Fruit fly (Drosophila melanogaster) whole organism, pupa: ENCODE data around the gene CG2321.

Source experiments
- CG12605 ChIP-seq: fragments of 200-800 bp; sonication (Bioruptor generic); IDR thresholded peaks from 2 replicates; pipeline ENCODE4 v1.3.6; 2022; ENCODE audit warnings: missing biosample characterization, missing genetic modification characterization
- CG13204 ChIP-seq: fragments of 200-800 bp; sonication (Bioruptor generic); optimal IDR thresholded peaks from 2 replicates; lab custom pipeline; 2018; ENCODE audit warnings: missing biosample characterization, mild to moderate bottlenecking, missing genetic modification characterization, moderate library complexity
- CG14655 ChIP-seq: fragments of 200-800 bp; sonication (Bioruptor generic); optimal IDR thresholded peaks from 3 replicates; lab custom pipeline; 2017; ENCODE audit warnings: mild to moderate bottlenecking, missing biosample characterization, missing genetic modification reagents, missing genetic modification characterization
- CG17806 ChIP-seq: fragments of 200-800 bp; sonication (Bioruptor generic); optimal IDR thresholded peaks from 2 replicates; lab custom pipeline; 2018; ENCODE audit warnings: missing biosample characterization, mild to moderate bottlenecking, missing genetic modification characterization, moderate library complexity
- CG34367 ChIP-seq: fragments of 200-800 bp; sonication (Bioruptor generic); optimal IDR thresholded peaks from 2 replicates; lab custom pipeline; 2018; ENCODE audit warnings: missing biosample characterization, mild to moderate bottlenecking, missing genetic modification characterization
- CG8159 ChIP-seq: fragments of 200-800 bp; sonication (Bioruptor generic); optimal IDR thresholded peaks from 3 replicates; lab custom pipeline; 2018; ENCODE audit warnings: missing biosample characterization, mild to moderate bottlenecking, missing genetic modification characterization, moderate library complexity
- EcR ChIP-seq: fragments of 200-800 bp; sonication (Bioruptor generic); optimal IDR thresholded peaks from 3 replicates; lab custom pipeline; 2019; ENCODE audit warnings: missing biosample characterization, missing genetic modification characterization, mild to moderate bottlenecking, moderate library complexity, missing genetic modification reagents
- Ets98B ChIP-seq: fragments of 200-800 bp; sonication (Bioruptor generic); IDR thresholded peaks from 2 replicates; pipeline ENCODE4 v1.3.6; 2022; ENCODE audit warnings: missing biosample characterization, missing genetic modification characterization
- Pif1A ChIP-seq: fragments of 200-800 bp; sonication (Bioruptor generic); optimal IDR thresholded peaks from 3 replicates; lab custom pipeline; 2016; ENCODE audit warnings: missing biosample characterization, missing genetic modification characterization
- Pif1B ChIP-seq: fragments of 200-800 bp; sonication (Bioruptor generic); optimal IDR thresholded peaks from 3 replicates; lab custom pipeline; 2016; ENCODE audit warnings: missing biosample characterization, missing genetic modification characterization
- fd96Ca ChIP-seq: fragments of 200-800 bp; sonication (Bioruptor generic); IDR thresholded peaks from 3 replicates; pipeline ENCODE4 v1.3.6; 2022; ENCODE audit warnings: missing biosample characterization, missing genetic modification characterization
- gl ChIP-seq: fragments of 200-800 bp; sonication (Bioruptor generic); optimal IDR thresholded peaks from 2 replicates; lab custom pipeline; 2018; ENCODE audit warnings: missing biosample characterization, mild to moderate bottlenecking, missing genetic modification characterization
- rn ChIP-seq: fragments of 200-800 bp; sonication (Bioruptor generic); IDR thresholded peaks from 2 replicates; pipeline ENCODE4 v1.3.6; 2022; ENCODE audit warnings: missing biosample characterization, missing genetic modification characterization

DNA sequence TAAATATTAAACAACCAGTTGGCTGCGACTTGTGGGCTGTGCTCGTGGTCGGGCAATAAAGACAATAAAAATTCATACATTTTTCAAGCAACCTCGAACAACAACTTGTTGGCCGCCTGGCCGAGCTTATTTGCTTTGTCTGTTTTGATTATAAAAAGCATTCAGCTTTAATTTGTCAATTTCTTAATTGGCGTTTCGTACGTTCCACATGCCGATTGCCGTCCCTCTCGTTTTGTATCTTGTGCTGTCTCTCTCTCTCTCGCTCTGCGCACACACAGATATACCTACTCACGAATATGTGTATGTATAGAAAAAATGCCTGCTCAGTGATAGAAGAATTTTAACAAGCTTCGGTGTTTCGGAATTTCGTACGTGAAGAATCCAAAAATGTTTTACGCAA, 31.1 kb upstream of the CG2321 start:
- no peak for TF ChIP-seq rn (GFP tag; lab: Robert Waterston, UW)
- no peak for TF ChIP-seq Pif1A (GFP tag; lab: Kevin White, UChicago)
- TF ChIP-seq Pif1B: no peak
- no peak for TF ChIP-seq gl
- no peak for TF ChIP-seq CG14655
- no peak for TF ChIP-seq Ets98B
- TF ChIP-seq CG34367: no peak
- TF ChIP-seq CG12605 (GFP tag; lab: Robert Waterston, UW): no peak
- TF ChIP-seq fd96Ca: no peak
- TF ChIP-seq CG8159 (tag; lab: Kevin White, UChicago): no peak
- TF ChIP-seq CG17806: no peak
- no peak for TF ChIP-seq EcR (GFP tag; lab: Kevin White, UChicago)
- TF ChIP-seq CG13204 (GFP tag; lab: Kevin White, UChicago): no peak
